Fruit fly (Drosophila melanogaster): ENCODE results near the gene CG8852.
A peak's percentile ranks its signal among the peaks of the same experiment; 100 is the strongest.

CG8852 gene

DNA sequence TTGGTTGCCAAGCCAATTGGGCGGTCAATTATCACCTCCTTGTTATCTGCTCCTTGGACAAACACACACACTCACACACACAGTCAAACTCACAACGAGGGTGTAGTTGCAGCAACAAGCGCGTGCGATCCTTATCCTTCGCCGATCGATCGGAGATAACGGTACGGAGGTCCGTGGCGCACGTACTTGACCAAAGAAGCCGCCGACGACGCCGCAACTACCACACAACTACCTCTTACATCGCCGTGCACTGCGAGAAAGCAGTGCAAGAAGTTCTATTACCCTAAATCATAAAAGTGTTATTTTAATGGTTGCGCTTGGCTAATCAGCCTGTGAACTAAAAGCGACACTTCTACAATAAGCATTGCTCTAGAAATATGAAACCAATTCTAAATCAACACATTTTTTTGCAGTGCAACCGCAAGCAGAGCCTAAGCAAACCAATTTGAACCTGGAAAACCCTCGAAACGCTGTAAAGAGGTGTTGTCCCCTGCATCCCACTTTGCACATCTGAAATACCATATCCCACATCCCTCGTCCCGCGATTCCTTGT, 8.1 kb downstream of the CG8852 start (continued):
- TF ChIP-seq wor (GFP tag; IDR thresholded peaks at IDR 0.05) (no peak), CG7271 (tag; optimal IDR thresholded peaks at IDR 0.05) (peak; percentile 78), sima (GFP tag; optimal IDR thresholded peaks at IDR 0.05) (no peak), CG3838 (GFP tag; optimal IDR thresholded peaks at IDR 0.05) (no peak), ATbp (GFP tag; optimal IDR thresholded peaks at IDR 0.05) (peak; percentile 11), Kr (GFP tag; optimal IDR thresholded peaks at IDR 0.05) (no peak), Ets97D (GFP tag; optimal IDR thresholded peaks at IDR 0.05) (no peak), scrt (GFP tag; optimal IDR thresholded peaks at IDR 0.05) (no peak), CG31365 (tag; optimal IDR thresholded peaks at IDR 0.05) (no peak), bigmax (GFP tag; optimal IDR thresholded peaks at IDR 0.05) (no peak), seq (GFP tag; IDR thresholded peaks at IDR 0.05) (no peak), CG34422 (GFP tag; IDR thresholded peaks at IDR 0.05) (no peak), CG13296 (GFP tag; optimal IDR thresholded peaks at IDR 0.05) (no peak), slbo (GFP tag; IDR thresholded peaks at IDR 0.05) (no peak), CG15073 (GFP tag; optimal IDR thresholded peaks at IDR 0.05) (no peak), lola (GFP tag; optimal IDR thresholded peaks at IDR 0.05) (peak in 1 of 3 experiments; percentile 73), B-H1 (GFP tag; IDR thresholded peaks at IDR 0.05) (no peak), CG11560 (tag; IDR thresholded peaks at IDR 0.05) (no peak), nau (GFP tag; optimal IDR thresholded peaks at IDR 0.05) (no peak), Rx (GFP tag; IDR thresholded peaks at IDR 0.05) (peak; percentile 31; the same call in 1 of the 2 replicates), Sry-δ (GFP tag; optimal IDR thresholded peaks at IDR 0.05) (no peak), HLHmδ (GFP tag; optimal IDR thresholded peaks at IDR 0.05) (no peak), CG32532 (GFP tag; IDR thresholded peaks at IDR 0.05) (no peak), Opbp (GFP tag; IDR thresholded peaks at IDR 0.05; ENCODE audit: partially characterized antibody) (no peak), CG11093 (GFP tag; IDR thresholded peaks at IDR 0.05) (no peak), run (tag; optimal IDR thresholded peaks at IDR 0.05) (no peak), Drgx (GFP tag; IDR thresholded peaks at IDR 0.05) (no peak), Camta (GFP tag; optimal IDR thresholded peaks at IDR 0.05) (no peak), dan (GFP tag; IDR thresholded peaks at IDR 0.05) (peak; percentile 71), Mrtf (GFP tag; IDR thresholded peaks at IDR 0.05) (0 out of 3 replicates have a peak, but pooled peaks have one; percentile 40), fd102C (GFP tag; optimal IDR thresholded peaks at IDR 0.05) (peak; percentile 93), chm (GFP tag; IDR thresholded peaks at IDR 0.05) (0 out of 2 replicates have a peak, but pooled peaks have one; percentile 49), dpn (GFP tag; optimal IDR thresholded peaks at IDR 0.05) (peak; percentile 51 to 53), sr (GFP tag; IDR thresholded peaks at IDR 0.05) (no peak), CG7928 (GFP tag; optimal IDR thresholded peaks at IDR 0.05) (no peak), Meics (GFP tag; optimal IDR thresholded peaks at IDR 0.05) (no peak), sens (GFP tag) (peak; percentile 87), CG17328 (GFP tag; IDR thresholded peaks at IDR 0.05) (peak; percentile 75), CG3281 (GFP tag; optimal IDR thresholded peaks at IDR 0.05) (no peak), pan (optimal IDR thresholded peaks at IDR 0.05) (no peak), pan (GFP tag; optimal IDR thresholded peaks at IDR 0.05 in 1 of 2, IDR thresholded peaks at IDR 0.05 in 1 of 2) (peak in 1 of 2 experiments; percentile 65), crol (GFP tag; IDR thresholded peaks at IDR 0.05) (no peak), sob (GFP tag; IDR thresholded peaks at IDR 0.05) (peak; percentile 70; the same call in 1 of the 2 replicates), chn (GFP tag; optimal IDR thresholded peaks at IDR 0.05) (peak; percentile 52), CG11456 (GFP tag; IDR thresholded peaks at IDR 0.05) (no peak), CG12104 (GFP tag; optimal IDR thresholded peaks at IDR 0.05) (no peak), pzg (GFP tag; optimal IDR thresholded peaks at IDR 0.05) (no peak), pho (GFP tag; optimal IDR thresholded peaks at IDR 0.05) (no peak), CG5953 (GFP tag; IDR thresholded peaks at IDR 0.05) (no peak), CG18764 (GFP tag; optimal IDR thresholded peaks at IDR 0.05) (no peak), ara (GFP tag; IDR thresholded peaks at IDR 0.05) (peak; percentile 79), Dip2 (GFP tag; IDR thresholded peaks at IDR 0.05) (no peak)

Measured in whole organism, embryonic.